ENCODE assay signal across 4 worm cellular contexts in the genomic region with DNA sequence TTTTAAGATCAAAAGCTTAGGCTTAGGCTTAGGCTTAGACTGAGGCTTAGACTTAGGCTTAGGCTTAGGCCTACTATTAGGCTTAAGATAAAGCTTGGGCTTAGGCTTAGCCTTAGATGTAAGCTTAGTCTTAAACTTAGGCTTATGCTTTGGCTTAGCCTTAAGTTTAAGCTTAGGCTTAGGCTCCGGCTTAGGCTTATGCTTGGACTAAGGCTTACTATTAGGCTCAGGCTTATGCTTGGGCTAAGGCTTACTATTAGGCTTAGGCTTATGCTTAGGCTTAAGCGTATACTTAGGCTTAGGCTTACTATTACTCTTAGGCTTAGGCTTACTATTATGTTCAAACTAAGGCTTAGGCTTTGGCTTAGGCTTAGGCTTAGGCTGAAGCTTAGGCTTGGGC.
TF ChIP-seq lines count a peak whose summit lies in the region.

No protein-coding gene starts in this region.

TF ChIP-seq in whole organism, L4 larva, 104 proteins besides CTCF, POLR2A, EP300 and RAD21:
- TF ChIP-seq lsy-2 (tag; optimal IDR thresholded peaks at IDR 0.05; lab: Kevin White, UChicago) (no peak), dmd-8 (GFP tag; IDR thresholded peaks at IDR 0.05; lab: Robert Waterston, UW) (no peak), lin-39 (tag; optimal IDR thresholded peaks at IDR 0.05; lab: Kevin White, UChicago) (no peak), lim-7 (GFP tag; IDR thresholded peaks at IDR 0.05; lab: Robert Waterston, UW) (0 out of 2 replicates have a peak, but pooled peaks have one; percentile 32)
TF ChIP-seq in whole organism, L4 larva: peak in this region for 1.

TF ChIP-seq in whole organism, early embryonic, 17 proteins besides CTCF, POLR2A, EP300 and RAD21:
- TF ChIP-seq ceh-36 (tag; optimal IDR thresholded peaks at IDR 0.05; lab: Kevin White, UChicago), result peak; percentile 82
- TF ChIP-seq B0310.2 (tag; optimal IDR thresholded peaks at IDR 0.05; lab: Kevin White, UChicago), result no peak

TF ChIP-seq in whole organism, late embryonic, 69 proteins besides CTCF, POLR2A, EP300 and RAD21:
- no peak for TF ChIP-seq zip-5 (tag; optimal IDR thresholded peaks at IDR 0.05; lab: Kevin White, UChicago)
- peak; percentile 70 for TF ChIP-seq dve-1 (tag; optimal IDR thresholded peaks at IDR 0.05; lab: Kevin White, UChicago)
- no peak for TF ChIP-seq ceh-24 (tag; optimal IDR thresholded peaks at IDR 0.05; lab: Kevin White, UChicago)
- no peak for TF ChIP-seq sox-4 (tag; optimal IDR thresholded peaks at IDR 0.05; lab: Kevin White, UChicago)

TF ChIP-seq in whole organism, mixed stage, embryonic, 35 proteins besides CTCF, POLR2A, EP300 and RAD21:
- no peak for TF ChIP-seq mep-1 (tag; optimal IDR thresholded peaks at IDR 0.05; lab: Kevin White, UChicago)
- no peak for TF ChIP-seq ceh-43 (GFP tag; optimal IDR thresholded peaks at IDR 0.05; lab: Kevin White, UChicago)
- TF ChIP-seq ham-2 (GFP tag; optimal IDR thresholded peaks at IDR 0.05; lab: Kevin White, UChicago), result peak; percentile 65

Comparison
In these comparisons a context has a peak if more than half of its experiments do, and no peak if none do; other contexts are left out.
1. Of the 7 proteins assayed by ChIP-seq in both whole organism, L4 larva and whole organism, late embryonic: peak only in whole organism, L4 larva: none; only in whole organism, late embryonic: dve-1; in both: none; in neither: 6.